Fruit fly (Drosophila melanogaster): ENCODE measurements around the gene grn.

Gene grn

dm6 chr3R:8155735-8156670, 25.2 kb downstream of the grn start (continued):
- peak; percentile 22 for TF ChIP-seq lab (GFP tag; optimal IDR thresholded peaks at IDR 0.05)
- no peak for TF ChIP-seq usp (GFP tag; optimal IDR thresholded peaks at IDR 0.05)
- peak; percentile 35 for TF ChIP-seq CG2875 (GFP tag; optimal IDR thresholded peaks at IDR 0.05)
- TF ChIP-seq vvl (GFP tag; IDR thresholded peaks at IDR 0.05): peak; percentile 52; the same call in 1 of the 2 replicates
- no peak for TF ChIP-seq CG11398 (GFP tag; optimal IDR thresholded peaks at IDR 0.05)
- no peak for TF ChIP-seq lmd (GFP tag; IDR thresholded peaks at IDR 0.05)
- TF ChIP-seq crol (GFP tag; IDR thresholded peaks at IDR 0.05): peak; percentile 48; the same call in 1 of the 2 replicates
- TF ChIP-seq CG1529 (GFP tag; optimal IDR thresholded peaks at IDR 0.05): peak; percentile 1
- TF ChIP-seq CG18011 (GFP tag; optimal IDR thresholded peaks at IDR 0.05): no peak
- TF ChIP-seq ro (GFP tag; IDR thresholded peaks at IDR 0.05): no peak
- TF ChIP-seq CG7987 (GFP tag; optimal IDR thresholded peaks at IDR 0.05): no peak
- no peak for TF ChIP-seq nerfin-2 (GFP tag; IDR thresholded peaks at IDR 0.05; ENCODE audit: partially characterized antibody)

- TF ChIP-seq lbe (GFP tag; optimal IDR thresholded peaks at IDR 0.05) (peak; percentile 62), CG2678 (tag; optimal IDR thresholded peaks at IDR 0.05) (peak; percentile 20), CG17328 (GFP tag; IDR thresholded peaks at IDR 0.05) (peak; percentile 14; the same call in 1 of the 2 replicates), bsh (GFP tag; optimal IDR thresholded peaks at IDR 0.05) (peak; percentile 5 to 31), CG10979 (tag; optimal IDR thresholded peaks at IDR 0.05) (peak; percentile 24), vvl (GFP tag; IDR thresholded peaks at IDR 0.05) (0 out of 2 replicates have a peak, but pooled peaks have one; percentile 13), row (GFP tag; IDR thresholded peaks at IDR 0.05) (peak; percentile 40; the same call in 2 of the 3 replicates), Drgx (GFP tag; IDR thresholded peaks at IDR 0.05) (peak; percentile 77), pb (GFP tag; optimal IDR thresholded peaks at IDR 0.05) (no peak), CG18476 (GFP tag; optimal IDR thresholded peaks at IDR 0.05) (no peak), zfh1 (GFP tag; IDR thresholded peaks at IDR 0.05) (0 out of 3 replicates have a peak, but pooled peaks have one; percentile 26), CG3726 (GFP tag; IDR thresholded peaks at IDR 0.05) (no peak), dmrt11E (tag; optimal IDR thresholded peaks at IDR 0.05) (peak; percentile 40), grn (GFP tag; optimal IDR thresholded peaks at IDR 0.05) (peak; percentile 71), Xrp1 (GFP tag; IDR thresholded peaks at IDR 0.05) (peak; percentile 22; the same call in 1 of the 2 replicates), maf-S (GFP tag; optimal IDR thresholded peaks at IDR 0.05) (no peak), zf30C (GFP tag; optimal IDR thresholded peaks at IDR 0.05) (peak; percentile 17), CG14667 (GFP tag; IDR thresholded peaks at IDR 0.05) (0 out of 2 replicates have a peak, but pooled peaks have one; percentile 28), Dll (GFP tag; IDR thresholded peaks at IDR 0.05; ENCODE audit: partially characterized antibody) (no peak), corto (GFP tag; optimal IDR thresholded peaks at IDR 0.05) (peak; percentile 22), CG9727 (GFP tag; optimal IDR thresholded peaks at IDR 0.05) (no peak), chm (GFP tag; IDR thresholded peaks at IDR 0.05) (0 out of 2 replicates have a peak, but pooled peaks have one; percentile 13), CG2712 (tag; optimal IDR thresholded peaks at IDR 0.05) (peak; percentile 50), lola (GFP tag; optimal IDR thresholded peaks at IDR 0.05) (peak in 1 of 3 experiments; percentile 9), CG18262 (tag; optimal IDR thresholded peaks at IDR 0.05) (peak; percentile 46)
Measured at dm6 chr3R:8153958-8154606, 27.2 kb downstream of the grn start.

Data from whole organism, embryonic.